Worm (Caenorhabditis elegans): ENCODE measurements around the gene T04C9.3.

Gene T04C9.3

DNA sequence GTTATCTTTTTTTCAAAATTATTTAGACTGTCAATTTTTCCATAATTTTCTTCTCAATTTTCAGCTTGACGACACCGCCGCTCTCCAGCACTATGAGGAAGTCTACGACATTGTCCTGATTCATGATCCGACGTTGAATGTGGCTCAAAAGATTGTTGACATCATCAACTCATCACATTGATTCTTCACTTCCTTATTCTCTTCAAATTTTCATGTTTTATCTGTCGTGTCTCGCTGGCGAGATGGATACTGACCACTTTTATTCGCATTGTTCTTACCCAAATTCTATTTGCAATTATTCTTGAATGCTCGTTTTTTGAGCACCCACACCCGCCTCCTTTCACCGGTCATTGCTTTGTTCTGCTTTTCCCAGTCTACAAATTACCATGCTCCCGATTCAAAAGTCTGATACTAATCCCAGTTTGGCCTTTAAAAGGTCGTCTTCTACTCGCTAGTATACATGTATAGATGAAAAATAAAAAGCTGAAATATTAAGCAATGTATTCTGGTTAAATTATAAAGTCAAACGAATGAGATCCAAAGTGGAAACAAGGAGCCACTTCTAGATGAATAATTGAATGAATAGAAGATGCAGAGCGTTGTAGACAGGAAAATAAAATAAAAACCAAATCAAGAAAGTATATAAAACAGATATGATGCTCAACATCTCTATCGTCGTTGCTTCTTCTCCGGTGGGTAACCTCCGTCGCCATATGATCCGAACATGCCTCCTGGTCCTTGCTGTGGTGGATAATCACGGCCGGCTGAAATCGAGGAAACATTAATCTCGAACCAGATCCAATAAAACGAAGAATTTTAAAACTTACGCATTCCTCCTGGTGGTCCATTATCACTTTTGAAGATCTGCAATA, 32.2 kb upstream of the T04C9.3 start (continued):
- 0 out of 2 replicates have a peak, but pooled peaks have one; percentile 54 for TF ChIP-seq nfyb-1 (GFP tag; IDR thresholded peaks at IDR 0.05)
- TF ChIP-seq ztf-26 (tag; optimal IDR thresholded peaks at IDR 0.05): no peak
- TF ChIP-seq Y53G8AR.9 (GFP tag; conservative IDR thresholded peaks at IDR 0.05): peak; percentile 63
- peak; percentile 43 for TF ChIP-seq tlf-1 (GFP tag; optimal IDR thresholded peaks at IDR 0.05)
- 0 out of 2 replicates have a peak, but pooled peaks have one; percentile 3 for TF ChIP-seq egl-18 (GFP tag; IDR thresholded peaks at IDR 0.05)
- peak; percentile 28; the same call in 1 of the 2 replicates for TF ChIP-seq hmg-20 (GFP tag; IDR thresholded peaks at IDR 0.05)
- 0 out of 2 replicates have a peak, but pooled peaks have one; percentile 1 for TF ChIP-seq nfya-2 (GFP tag; IDR thresholded peaks at IDR 0.05)
- TF ChIP-seq B0035.1 (tag; optimal IDR thresholded peaks at IDR 0.05): peak; percentile 23
- peak; percentile 35; the same call in 1 of the 2 replicates for TF ChIP-seq dox-1 (GFP tag; IDR thresholded peaks at IDR 0.05)
- peak; percentile 66 for TF ChIP-seq B0336.3 (GFP tag; IDR thresholded peaks at IDR 0.05)
- TF ChIP-seq ekl-4 (GFP tag; IDR thresholded peaks at IDR 0.05): peak; percentile 7; the same call in 1 of the 2 replicates
- TF ChIP-seq athp-1 (tag; optimal IDR thresholded peaks at IDR 0.05): peak; percentile 31
- no peak for TF ChIP-seq ccch-3 (GFP tag; optimal IDR thresholded peaks at IDR 0.05)
- 0 out of 2 replicates have a peak, but pooled peaks have one; percentile 74 for TF ChIP-seq Y56A3A.18 (GFP tag; IDR thresholded peaks at IDR 0.05)
- TF ChIP-seq rec-8 (tag; optimal IDR thresholded peaks at IDR 0.05): peak; percentile 7 to 29
- TF ChIP-seq ceh-58 (GFP tag; IDR thresholded peaks at IDR 0.05): 0 out of 2 replicates have a peak, but pooled peaks have one; percentile 62
- 0 out of 2 replicates have a peak, but pooled peaks have one; percentile 49 for TF ChIP-seq Y79H2A.3 (GFP tag; conservative IDR thresholded peaks at IDR 0.05)
- 0 out of 2 replicates have a peak, but pooled peaks have one; percentile 30 for TF ChIP-seq madf-3 (GFP tag; IDR thresholded peaks at IDR 0.05)
- peak in 1 of 3 experiments; percentile 52 for TF ChIP-seq lin-35 (GFP tag; optimal IDR thresholded peaks at IDR 0.05)
- TF ChIP-seq cebp-1 (GFP tag; IDR thresholded peaks at IDR 0.05): no peak
- TF ChIP-seq cebp-1 (tag; optimal IDR thresholded peaks at IDR 0.05): peak; percentile 35
- peak; percentile 49 for TF ChIP-seq repo-1 (tag; optimal IDR thresholded peaks at IDR 0.05)
- peak; percentile 38; the same call in 1 of the 2 replicates for TF ChIP-seq lin-26 (GFP tag; IDR thresholded peaks at IDR 0.05)
- TF ChIP-seq somi-1 (GFP tag; optimal IDR thresholded peaks at IDR 0.05): peak; percentile 11

DNA sequence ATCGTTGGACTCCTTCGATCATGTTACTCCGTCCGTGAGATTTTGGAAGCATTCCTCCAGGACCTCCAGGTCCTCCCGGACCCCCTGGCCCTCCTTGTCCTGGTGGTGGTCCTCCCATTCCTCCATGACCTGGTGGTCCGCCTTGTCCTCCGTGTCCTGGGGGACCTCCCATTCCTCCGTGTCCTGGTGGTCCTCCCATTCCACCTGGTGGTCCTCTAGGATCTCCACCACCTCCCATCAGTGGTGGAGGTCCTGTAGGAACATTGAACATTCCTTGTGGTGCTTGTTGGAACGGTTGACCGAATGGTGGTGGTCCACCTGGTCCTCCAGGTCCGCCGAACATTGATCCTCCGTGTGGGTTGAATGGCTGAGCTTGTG, 31.5 kb upstream of the T04C9.3 start:
- TF ChIP-seq hrde-1 (tag; optimal IDR thresholded peaks at IDR 0.05; ENCODE audit: borderline replicate concordance) (no peak), madf-6 (GFP tag; IDR thresholded peaks at IDR 0.05) (no peak), ztf-3 (GFP tag; optimal IDR thresholded peaks at IDR 0.05) (no peak), bed-1 (GFP tag; IDR thresholded peaks at IDR 0.05) (no peak), bed-2 (GFP tag; IDR thresholded peaks at IDR 0.05) (peak; percentile 11; the same call in 1 of the 2 replicates), let-607 (tag; optimal IDR thresholded peaks at IDR 0.05) (no peak), zfh-2 (GFP tag; conservative IDR thresholded peaks at IDR 0.05) (peak; percentile 87), rcor-1 (GFP tag; IDR thresholded peaks at IDR 0.05) (no peak), ZK185.1 (tag; optimal IDR thresholded peaks at IDR 0.05; ENCODE audit: poor library complexity, severe bottlenecking) (no peak), F33H1.4 (GFP tag; IDR thresholded peaks at IDR 0.05) (no peak), mcd-1 (GFP tag; IDR thresholded peaks at IDR 0.05) (peak; percentile 26; the same call in 1 of the 2 replicates), egrh-3 (GFP tag; IDR thresholded peaks at IDR 0.05) (peak; percentile 81; the same call in 1 of the 2 replicates)

All from whole organism, young adult.